Fruit fly (Drosophila melanogaster) whole organism, embryonic: ENCODE data around the gene CG42329.

Source experiments
- CG1024 ChIP-seq: fragments of 200-800 bp; sonication (Bioruptor generic); IDR thresholded peaks from 2 replicates; pipeline ENCODE4 v1.3.6; 2022; ENCODE audit warnings: missing biosample characterization, missing genetic modification characterization
- CG10366 ChIP-seq: fragments of 200-800 bp; sonication (Bioruptor generic); IDR thresholded peaks from 2 replicates; pipeline ENCODE4 v1.3.6; 2022; ENCODE audit warnings: missing biosample characterization, missing genetic modification characterization
- CG10431 ChIP-seq: fragments of 200-800 bp; sonication (Bioruptor generic); optimal IDR thresholded peaks from 3 replicates; lab custom pipeline; 2018; ENCODE audit warnings: missing biosample characterization, mild to moderate bottlenecking, missing genetic modification characterization
- CG11723 ChIP-seq: fragments of 200-800 bp; sonication (Bioruptor generic); optimal IDR thresholded peaks from 2 replicates; lab custom pipeline; 2017; ENCODE audit warnings: missing biosample characterization, mild to moderate bottlenecking, missing genetic modification characterization
- CG12769 ChIP-seq: fragments of 200-800 bp; sonication (Bioruptor generic); optimal IDR thresholded peaks from 2 replicates; lab custom pipeline; 2019; ENCODE audit warnings: missing biosample characterization, mild to moderate bottlenecking, missing genetic modification characterization, moderate library complexity
- CG13123 ChIP-seq: fragments of 200-800 bp; sonication (Bioruptor generic); optimal IDR thresholded peaks from 2 replicates; lab custom pipeline; 2016; ENCODE audit warnings: missing biosample characterization, missing genetic modification characterization
- CG15479 ChIP-seq: fragments of 200-800 bp; sonication (Bioruptor generic); optimal IDR thresholded peaks from 3 replicates; lab custom pipeline; 2019; ENCODE audit warnings: missing biosample characterization, mild to moderate bottlenecking, missing genetic modification characterization, moderate library complexity
- CG17361 ChIP-seq: fragments of 200-800 bp; sonication (Bioruptor generic); IDR thresholded peaks from 3 replicates; pipeline ENCODE4 v1.3.6; 2022; ENCODE audit warnings: missing biosample characterization, missing genetic modification characterization
- CG18619 ChIP-seq: fragments of 200-800 bp; sonication (Bioruptor generic); optimal IDR thresholded peaks from 3 replicates; lab custom pipeline; 2017; ENCODE audit warnings: missing biosample characterization, mild to moderate bottlenecking, missing genetic modification characterization
- CG2889 ChIP-seq: fragments of 200-800 bp; sonication (Bioruptor generic); IDR thresholded peaks from 3 replicates; pipeline ENCODE4 v1.3.6; 2022; ENCODE audit warnings: missing biosample characterization, missing genetic modification characterization
- CG30431 ChIP-seq: fragments of 200-800 bp; sonication (Bioruptor generic); optimal IDR thresholded peaks from 2 replicates; lab custom pipeline; 2017; ENCODE audit warnings: missing biosample characterization, missing genetic modification characterization
- CG3065 ChIP-seq: fragments of 200-800 bp; sonication (Bioruptor generic); optimal IDR thresholded peaks from 2 replicates; lab custom pipeline; 2016; ENCODE audit warnings: missing biosample characterization, missing genetic modification characterization
- CG33213 ChIP-seq: fragments of 200-800 bp; sonication (Bioruptor generic); optimal IDR thresholded peaks from 3 replicates; lab custom pipeline; 2016; ENCODE audit warnings: missing biosample characterization, missing genetic modification characterization
- CG34376 ChIP-seq: fragments of 200-800 bp; sonication (Bioruptor generic); optimal IDR thresholded peaks from 2 replicates; lab custom pipeline; 2018; ENCODE audit warnings: missing biosample characterization, mild to moderate bottlenecking, missing genetic modification characterization
- CG4730 ChIP-seq: fragments of 200-800 bp; sonication (Bioruptor generic); IDR thresholded peaks from 2 replicates; pipeline ENCODE4 v1.3.6; 2022; ENCODE audit warnings: missing biosample characterization, missing genetic modification characterization
- CG5180 ChIP-seq: fragments of 200-800 bp; sonication (Bioruptor generic); optimal IDR thresholded peaks from 3 replicates; lab custom pipeline; 2017; ENCODE audit warnings: missing biosample characterization, missing genetic modification characterization, mild to moderate bottlenecking, moderate library complexity, missing genetic modification reagents
- CG7987 ChIP-seq: fragments of 200-800 bp; sonication (Bioruptor generic); optimal IDR thresholded peaks from 2 replicates; lab custom pipeline; 2018; ENCODE audit warnings: missing biosample characterization, mild to moderate bottlenecking, missing genetic modification characterization, moderate library complexity
- CG9727 ChIP-seq: fragments of 200-800 bp; sonication (Bioruptor generic); optimal IDR thresholded peaks from 3 replicates; lab custom pipeline; 2017; ENCODE audit warnings: missing biosample characterization, mild to moderate bottlenecking, missing genetic modification characterization
- CG9876 ChIP-seq: fragments of 200-800 bp; sonication (Bioruptor generic); optimal IDR thresholded peaks from 2 replicates; lab custom pipeline; 2016; ENCODE audit warnings: missing biosample characterization, missing genetic modification characterization
- Chrac-16 ChIP-seq: fragments of 200-800 bp; sonication (Bioruptor generic); optimal IDR thresholded peaks from 3 replicates; lab custom pipeline; 2016; ENCODE audit warnings: missing biosample characterization, missing genetic modification characterization
- CkIIα-i1 ChIP-seq: fragments of 200-800 bp; sonication (Bioruptor generic); IDR thresholded peaks from 2 replicates; pipeline ENCODE4 v1.3.6; 2022; ENCODE audit warnings: missing biosample characterization, missing genetic modification characterization
- E2f1 ChIP-seq: fragments of 200-800 bp; sonication (Bioruptor generic); IDR thresholded peaks from 2 replicates; pipeline ENCODE4 v1.3.6; 2022; ENCODE audit warnings: missing biosample characterization, missing genetic modification characterization
- Elba2 ChIP-seq: fragments of 200-800 bp; sonication (Bioruptor generic); optimal IDR thresholded peaks from 3 replicates; lab custom pipeline; 2016; ENCODE audit warnings: missing biosample characterization, missing genetic modification characterization
- HLH4C ChIP-seq: fragments of 200-800 bp; sonication (Bioruptor generic); IDR thresholded peaks from 3 replicates; pipeline ENCODE4 v1.3.6; 2022; ENCODE audit warnings: missing biosample characterization, missing genetic modification characterization; ENCODE audit not compliant: partially characterized antibody
- Max ChIP-seq: fragments of 200-800 bp; sonication (Bioruptor generic); optimal IDR thresholded peaks from 2 replicates; lab custom pipeline; 2016; ENCODE audit warnings: missing biosample characterization, mild to moderate bottlenecking, missing genetic modification characterization
- NK7.1 ChIP-seq: fragments of 200-800 bp; sonication (Bioruptor generic); optimal IDR thresholded peaks from 3 replicates; lab custom pipeline; 2016; ENCODE audit warnings: missing biosample characterization, missing genetic modification characterization
- Neu2 ChIP-seq: fragments of 200-800 bp; sonication (Bioruptor generic); optimal IDR thresholded peaks from 3 replicates; lab custom pipeline; 2016; ENCODE audit warnings: missing biosample characterization, missing genetic modification characterization, borderline replicate concordance
- Nf-YC ChIP-seq: fragments of 200-800 bp; optimal IDR thresholded peaks from 3 replicates; lab custom pipeline; 2019; ENCODE audit warnings: missing biosample characterization, mild to moderate bottlenecking, missing genetic modification characterization, moderate library complexity
- TFAM ChIP-seq: fragments of 200-800 bp; sonication (Bioruptor generic); optimal IDR thresholded peaks from 2 replicates; lab custom pipeline; 2017; ENCODE audit warnings: missing biosample characterization, missing genetic modification characterization, inconsistent platforms
- Xrp1 ChIP-seq: fragments of 200-800 bp; sonication (Bioruptor generic); IDR thresholded peaks from 2 replicates; pipeline ENCODE4 v1.3.6; 2022; ENCODE audit warnings: missing biosample characterization, missing genetic modification characterization
- YL-1 ChIP-seq: fragments of 200-800 bp; sonication (Bioruptor generic); optimal IDR thresholded peaks from 3 replicates; lab custom pipeline; 2017; ENCODE audit warnings: missing biosample characterization, mild to moderate bottlenecking, missing genetic modification characterization
- crp ChIP-seq, 2 experiments: fragments of 200-800 bp; sonication (Bioruptor generic); optimal IDR thresholded peaks; 2 replicates in 1 of 2; 3 replicates in 1 of 2; lab custom pipeline; 2017; ENCODE audit warnings: missing biosample characterization in 2 of 2, missing genetic modification characterization in 2 of 2, mild to moderate bottlenecking in 1 of 2, moderate library complexity in 1 of 2
- da ChIP-seq: fragments of 200-800 bp; sonication (Bioruptor generic); optimal IDR thresholded peaks from 2 replicates; lab custom pipeline; 2016; ENCODE audit warnings: missing biosample characterization, missing genetic modification characterization
- dati ChIP-seq: fragments of 200-800 bp; sonication (Bioruptor generic); IDR thresholded peaks from 2 replicates; pipeline ENCODE4 v1.3.6; 2022; ENCODE audit warnings: missing biosample characterization, missing genetic modification characterization
- dimm ChIP-seq: fragments of 200-800 bp; sonication (Bioruptor generic); IDR thresholded peaks from 2 replicates; pipeline ENCODE4 v1.3.6; 2022; ENCODE audit warnings: missing biosample characterization, missing genetic modification characterization
- fd3F ChIP-seq: fragments of 200-800 bp; sonication (Bioruptor generic); optimal IDR thresholded peaks from 2 replicates; lab custom pipeline; 2018; ENCODE audit warnings: missing biosample characterization, mild to moderate bottlenecking, missing genetic modification characterization, moderate library complexity
- fd64A ChIP-seq: fragments of 200-800 bp; sonication (Bioruptor generic); optimal IDR thresholded peaks from 3 replicates; lab custom pipeline; 2018; ENCODE audit warnings: missing biosample characterization, mild to moderate bottlenecking, missing genetic modification characterization
- ftz-f1 ChIP-seq: fragments of 200-800 bp; sonication (Bioruptor generic); optimal IDR thresholded peaks from 2 replicates; lab custom pipeline; 2016; ENCODE audit warnings: missing biosample characterization, missing genetic modification characterization
- fu2 ChIP-seq: fragments of 200-800 bp; sonication (Bioruptor generic); optimal IDR thresholded peaks from 2 replicates; lab custom pipeline; 2016; ENCODE audit warnings: missing biosample characterization, missing genetic modification characterization
- gcm ChIP-seq: fragments of 200-800 bp; sonication (Bioruptor generic); optimal IDR thresholded peaks from 2 replicates; lab custom pipeline; 2019; ENCODE audit warnings: missing biosample characterization, mild to moderate bottlenecking, missing genetic modification characterization, moderate library complexity
- gem ChIP-seq: fragments of 200-800 bp; sonication (Bioruptor generic); optimal IDR thresholded peaks from 2 replicates; lab custom pipeline; 2019; ENCODE audit warnings: missing biosample characterization, mild to moderate bottlenecking, missing genetic modification characterization, moderate library complexity
- insv ChIP-seq, 2 experiments: fragments of 200-800 bp; sonication (Bioruptor generic); optimal IDR thresholded peaks; 3 replicates each; lab custom pipeline; 2016 to 2018; ENCODE audit warnings: missing biosample characterization in 2 of 2, missing genetic modification characterization in 2 of 2
- knrl ChIP-seq: fragments of 200-800 bp; sonication (Bioruptor generic); IDR thresholded peaks from 3 replicates; pipeline ENCODE4 v1.3.6; 2022; ENCODE audit warnings: missing biosample characterization, missing genetic modification characterization; ENCODE audit not compliant: partially characterized antibody
- lov ChIP-seq, 2 experiments: fragments of 200-800 bp in 1 of 2; fragments of >200 bp in 1 of 2; sonication (Bioruptor generic) in 1 of 2; IDR thresholded peaks in 1 of 2; optimal IDR thresholded peaks in 1 of 2; 2 replicates in 1 of 2; 3 replicates in 1 of 2; pipeline versions ENCODE4 v1.3.6 to Lab custom; 2017 to 2022; ENCODE audit warnings: missing biosample characterization in 1 of 2, missing genetic modification characterization in 1 of 2
- mld ChIP-seq: fragments of 200-800 bp; sonication (Bioruptor generic); IDR thresholded peaks from 3 replicates; pipeline ENCODE4 v1.3.6; 2022; ENCODE audit warnings: missing biosample characterization, missing genetic modification characterization; ENCODE audit not compliant: partially characterized antibody
- pfk ChIP-seq: fragments of 200-800 bp; sonication (Bioruptor generic); optimal IDR thresholded peaks from 2 replicates; lab custom pipeline; 2018; ENCODE audit warnings: missing biosample characterization, mild to moderate bottlenecking, missing genetic modification characterization, moderate library complexity
- pum ChIP-seq: fragments of 200-800 bp; sonication (Bioruptor generic); optimal IDR thresholded peaks from 2 replicates; lab custom pipeline; 2016; ENCODE audit warnings: missing biosample characterization, missing genetic modification characterization
- sc ChIP-seq, 3 experiments: fragments of >200 bp in 2 of 3; fragments of 200-800 bp in 1 of 3; sonication (Bioruptor generic) in 1 of 3; optimal IDR thresholded peaks; 2 replicates in 2 of 3; 3 replicates in 1 of 3; lab custom pipeline; 2017; ENCODE audit warnings: mild to moderate bottlenecking in 1 of 3, missing biosample characterization in 1 of 3, missing genetic modification characterization in 1 of 3, missing genetic modification reagents in 1 of 3
- trh ChIP-seq: fragments of 200-800 bp; sonication (Bioruptor generic); optimal IDR thresholded peaks from 2 replicates; lab custom pipeline; 2016; ENCODE audit warnings: missing biosample characterization, missing genetic modification characterization
- wek ChIP-seq: fragments of 200-800 bp; sonication (Bioruptor generic); optimal IDR thresholded peaks from 3 replicates; lab custom pipeline; 2018; ENCODE audit warnings: missing biosample characterization, mild to moderate bottlenecking, missing genetic modification characterization, moderate library complexity

Gene CG42329

dm6 chr2L:1230691-1231090, 11.6 kb downstream of the CG42329 start (continued):
- TF ChIP-seq dimm (0 out of 2 replicates have a peak, but pooled peaks have one; percentile 23), CG2889 (GFP tag; lab: Robert Waterston, UW) (no peak; the same call in 2 of the 3 replicates), sc (optimal IDR thresholded peaks at IDR 0.05; lab: Kevin White, UChicago) (no peak), sc (GFP tag; optimal IDR thresholded peaks at IDR 0.05; lab: Kevin White, UChicago) (no peak), CG18619 (GFP tag; lab: Kevin White, UChicago) (no peak), Elba2 (GFP tag; lab: Kevin White, UChicago) (no peak), CG7987 (GFP tag; lab: Kevin White, UChicago) (no peak), mld (GFP tag; lab: Robert Waterston, UW) (no peak), insv (GFP tag; optimal IDR thresholded peaks at IDR 0.05; lab: Kevin White, UChicago) (no peak), E2f1 (GFP tag; lab: Robert Waterston, UW) (0 out of 2 replicates have a peak, but pooled peaks have one; percentile 31), CG11723 (no peak), Xrp1 (GFP tag; lab: Robert Waterston, UW) (no peak), CG10366 (GFP tag; lab: Robert Waterston, UW) (peak; percentile 18; the same call in 1 of the 2 replicates), CG12769 (tag; lab: Kevin White, UChicago) (peak; percentile 25), lov (optimal IDR thresholded peaks at IDR 0.05; lab: Kevin White, UChicago) (no peak), lov (GFP tag; IDR thresholded peaks at IDR 0.05; lab: Robert Waterston, UW) (no peak), fu2 (GFP tag; lab: Kevin White, UChicago) (no peak), CG10431 (no peak), HLH4C (GFP tag; lab: Robert Waterston, UW) (no peak), pfk (GFP tag; lab: Kevin White, UChicago) (no peak), CkIIα-i1 (GFP tag; lab: Robert Waterston, UW) (no peak), fd64A (GFP tag; lab: Kevin White, UChicago) (no peak), CG34376 (GFP tag; lab: Kevin White, UChicago) (no peak), CG30431 (GFP tag; lab: Kevin White, UChicago) (no peak), crp (GFP tag; optimal IDR thresholded peaks at IDR 0.05; lab: Kevin White, UChicago) (no peak), trh (GFP tag; lab: Kevin White, UChicago) (no peak), CG4730 (GFP tag; lab: Robert Waterston, UW) (no peak), knrl (GFP tag; lab: Robert Waterston, UW) (no peak), pum (GFP tag; lab: Kevin White, UChicago) (no peak), CG9876 (GFP tag; lab: Kevin White, UChicago) (no peak), CG5180 (GFP tag; lab: Kevin White, UChicago) (no peak), Max (no peak), gcm (GFP tag; lab: Kevin White, UChicago) (no peak), da (no peak), YL-1 (no peak), Nf-YC (tag; lab: Kevin White, UChicago) (no peak), CG17361 (no peak), CG15479 (GFP tag; lab: Kevin White, UChicago) (no peak), CG1024 (no peak), ftz-f1 (GFP tag; lab: Kevin White, UChicago) (no peak), CG9727 (GFP tag; lab: Kevin White, UChicago) (peak; percentile 26), gem (tag; lab: Kevin White, UChicago) (peak; percentile 54), CG3065 (no peak), CG33213 (GFP tag; lab: Kevin White, UChicago) (no peak), Neu2 (no peak), TFAM (no peak), Chrac-16 (GFP tag; lab: Kevin White, UChicago) (no peak), dati (GFP tag; lab: Robert Waterston, UW) (no peak), wek (no peak), NK7.1 (no peak), fd3F (GFP tag; lab: Kevin White, UChicago) (no peak), CG13123 (no peak)
